Fruit fly (Drosophila melanogaster): Measurements from ENCODE around the gene Grip75.

DNA sequence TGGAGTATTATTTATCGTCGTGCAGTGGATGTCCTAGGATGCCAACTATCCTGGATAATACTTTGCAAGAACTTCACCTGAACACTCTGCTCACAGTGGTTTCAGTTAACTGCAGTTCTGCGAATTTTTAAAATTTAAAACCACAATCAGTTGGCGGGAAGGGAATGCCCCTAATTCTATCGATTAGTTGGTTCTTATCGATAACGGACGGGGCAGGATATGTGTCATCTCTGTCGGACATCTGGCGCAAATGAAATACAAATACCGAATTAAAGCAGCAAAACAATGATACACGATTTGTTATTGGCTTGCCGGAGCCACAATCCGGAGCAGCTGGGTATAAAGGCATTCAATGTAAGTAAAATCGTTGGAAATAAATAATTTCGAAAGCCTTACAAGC lies at the start of gene Grip75:
- TF ChIP-seq Myc (optimal IDR thresholded peaks at IDR 0.05): no peak
- no peak for TF ChIP-seq insv (optimal IDR thresholded peaks at IDR 0.05)
- TF ChIP-seq ttk (optimal IDR thresholded peaks at IDR 0.05): no peak
- TF ChIP-seq h (optimal IDR thresholded peaks at IDR 0.05): no peak
- no peak for TF ChIP-seq psq (optimal IDR thresholded peaks at IDR 0.05)
